Fruit fly (Drosophila melanogaster) whole organism, embryonic: ENCODE measurements around the gene CG42673.

Source experiments
- B-H1 ChIP-seq: fragments of 200-800 bp; sonication (Bioruptor generic); IDR thresholded peaks from 3 replicates; pipeline ENCODE4 v1.3.6; 2022; ENCODE audit warnings: missing biosample characterization, missing genetic modification characterization
- BEAF-32 ChIP-seq: fragments of 200-800 bp; sonication (Bioruptor generic); optimal IDR thresholded peaks from 3 replicates; lab custom pipeline; 2017; ENCODE audit warnings: missing biosample characterization, missing genetic modification characterization, mild to moderate bottlenecking, moderate library complexity, missing genetic modification reagents
- CG1024 ChIP-seq: fragments of 200-800 bp; sonication (Bioruptor generic); IDR thresholded peaks from 2 replicates; pipeline ENCODE4 v1.3.6; 2022; ENCODE audit warnings: missing biosample characterization, missing genetic modification characterization
- CG11093 ChIP-seq: fragments of 200-800 bp; sonication (Bioruptor generic); IDR thresholded peaks from 3 replicates; pipeline ENCODE4 v1.3.6; 2022; ENCODE audit warnings: missing biosample characterization, missing genetic modification characterization
- CG13624 ChIP-seq: fragments of 200-800 bp; sonication (Bioruptor generic); optimal IDR thresholded peaks from 2 replicates; lab custom pipeline; 2016; ENCODE audit warnings: missing biosample characterization, missing genetic modification characterization
- CG14860 ChIP-seq: fragments of 200-800 bp; sonication (Bioruptor generic); IDR thresholded peaks from 3 replicates; pipeline ENCODE4 v1.3.6; 2022; ENCODE audit warnings: missing biosample characterization, missing genetic modification characterization; ENCODE audit not compliant: partially characterized antibody
- CG15073 ChIP-seq: fragments of 200-800 bp; sonication (Bioruptor generic); optimal IDR thresholded peaks from 2 replicates; lab custom pipeline; 2016; ENCODE audit warnings: missing biosample characterization, missing genetic modification characterization
- CG17829 ChIP-seq: fragments of 200-800 bp; optimal IDR thresholded peaks from 2 replicates; lab custom pipeline; 2019; ENCODE audit warnings: missing biosample characterization, mild to moderate bottlenecking, missing genetic modification characterization, moderate library complexity
- CG18764 ChIP-seq: fragments of 200-800 bp; sonication (Bioruptor generic); optimal IDR thresholded peaks from 3 replicates; lab custom pipeline; 2016; ENCODE audit warnings: missing biosample characterization, missing genetic modification characterization
- CG2712 ChIP-seq: fragments of 200-800 bp; optimal IDR thresholded peaks from 3 replicates; lab custom pipeline; 2019; ENCODE audit warnings: missing biosample characterization, mild to moderate bottlenecking, missing genetic modification characterization, moderate library complexity
- CG3726 ChIP-seq: fragments of 200-800 bp; sonication (Bioruptor generic); IDR thresholded peaks from 3 replicates; pipeline ENCODE4, ENCODE4 v1.3.6; 2022; ENCODE audit warnings: missing biosample characterization, missing genetic modification characterization
- CG4328 ChIP-seq: fragments of 200-800 bp; sonication (Bioruptor generic); optimal IDR thresholded peaks from 3 replicates; lab custom pipeline; 2017; ENCODE audit warnings: missing biosample characterization, missing genetic modification reagents, missing genetic modification characterization
- CG6254 ChIP-seq: fragments of 200-800 bp; sonication (Bioruptor generic); optimal IDR thresholded peaks from 3 replicates; lab custom pipeline; 2017; ENCODE audit warnings: mild to moderate bottlenecking, missing biosample characterization, missing genetic modification reagents, missing genetic modification characterization
- CG7928 ChIP-seq: fragments of 200-800 bp; sonication (Bioruptor generic); optimal IDR thresholded peaks from 2 replicates; lab custom pipeline; 2017; ENCODE audit warnings: missing biosample characterization, mild to moderate bottlenecking, missing genetic modification characterization
- CG8290 ChIP-seq, 3 experiments: fragments of 200-800 bp; sonication (Bioruptor generic); optimal IDR thresholded peaks; 2 replicates each; lab custom pipeline; 2016 to 2019; ENCODE audit warnings: missing biosample characterization in 3 of 3, missing genetic modification characterization in 3 of 3, mild to moderate bottlenecking in 2 of 3, moderate library complexity in 1 of 3
- Dbx ChIP-seq: fragments of 200-800 bp; sonication (Bioruptor generic); IDR thresholded peaks from 3 replicates; pipeline ENCODE4 v1.3.6; 2022; ENCODE audit warnings: missing biosample characterization, missing genetic modification characterization
- Dek ChIP-seq: fragments of 200-800 bp; sonication (Bioruptor generic); optimal IDR thresholded peaks from 3 replicates; lab custom pipeline; 2019; ENCODE audit warnings: missing biosample characterization, mild to moderate bottlenecking, missing genetic modification characterization, moderate library complexity
- Dll ChIP-seq: fragments of 200-800 bp; sonication (Bioruptor generic); IDR thresholded peaks from 4 replicates; pipeline ENCODE4 v1.3.6; 2022; ENCODE audit warnings: missing biosample characterization, missing genetic modification characterization; ENCODE audit not compliant: partially characterized antibody
- Dp ChIP-seq: fragments of 200-800 bp; sonication (Bioruptor generic); optimal IDR thresholded peaks from 2 replicates; lab custom pipeline; 2018; ENCODE audit warnings: missing biosample characterization, mild to moderate bottlenecking, missing genetic modification characterization, moderate library complexity
- Drgx ChIP-seq: fragments of 200-800 bp; sonication (Bioruptor generic); IDR thresholded peaks from 2 replicates; pipeline ENCODE4 v1.3.6; 2022; ENCODE audit warnings: missing biosample characterization, missing genetic modification characterization
- E2f1 ChIP-seq: fragments of 200-800 bp; sonication (Bioruptor generic); IDR thresholded peaks from 2 replicates; pipeline ENCODE4 v1.3.6; 2022; ENCODE audit warnings: missing biosample characterization, missing genetic modification characterization
- Eip74EF ChIP-seq, 2 experiments: fragments of 200-800 bp in 1 of 2; fragments of >200 bp in 1 of 2; sonication (Bioruptor generic) in 1 of 2; optimal IDR thresholded peaks; 2 replicates each; lab custom pipeline; 2017 to 2019; ENCODE audit warnings: missing biosample characterization in 2 of 2, missing genetic modification characterization in 2 of 2, mild to moderate bottlenecking in 1 of 2, moderate library complexity in 1 of 2
- PHDP ChIP-seq: fragments of 200-800 bp; sonication (Bioruptor generic); optimal IDR thresholded peaks from 3 replicates; lab custom pipeline; 2018; ENCODE audit warnings: missing biosample characterization, mild to moderate bottlenecking, missing genetic modification characterization, moderate library complexity
- Rx ChIP-seq: fragments of 200-800 bp; sonication (Bioruptor generic); IDR thresholded peaks from 2 replicates; pipeline ENCODE4 v1.3.6; 2022; ENCODE audit warnings: missing biosample characterization, missing genetic modification characterization
- Ssrp ChIP-seq: fragments of 200-800 bp; sonication (Bioruptor generic); optimal IDR thresholded peaks from 2 replicates; lab custom pipeline; 2018; ENCODE audit warnings: missing biosample characterization, mild to moderate bottlenecking, missing genetic modification characterization, moderate library complexity
- Vsx1 ChIP-seq: fragments of 200-800 bp; sonication (Bioruptor generic); optimal IDR thresholded peaks from 2 replicates; lab custom pipeline; 2017; ENCODE audit warnings: missing biosample characterization, mild to moderate bottlenecking, missing genetic modification characterization, missing genetic modification reagents
- bsh ChIP-seq, 2 experiments: fragments of 200-800 bp; sonication (Bioruptor generic); optimal IDR thresholded peaks; 2 replicates each; lab custom pipeline; 2017 to 2018; ENCODE audit warnings: mild to moderate bottlenecking in 2 of 2, missing biosample characterization in 2 of 2, missing genetic modification characterization in 2 of 2, moderate library complexity in 1 of 2
- cg ChIP-seq: fragments of 200-800 bp; sonication (Bioruptor generic); optimal IDR thresholded peaks from 3 replicates; lab custom pipeline; 2019; ENCODE audit warnings: missing biosample characterization, mild to moderate bottlenecking, missing genetic modification characterization, moderate library complexity
- cwo ChIP-seq: fragments of 200-800 bp; sonication (Bioruptor generic); optimal IDR thresholded peaks from 3 replicates; lab custom pipeline; 2017; ENCODE audit warnings: missing biosample characterization, missing genetic modification characterization, mild to moderate bottlenecking, moderate library complexity, missing genetic modification reagents
- dimm ChIP-seq: fragments of 200-800 bp; sonication (Bioruptor generic); IDR thresholded peaks from 2 replicates; pipeline ENCODE4 v1.3.6; 2022; ENCODE audit warnings: missing biosample characterization, missing genetic modification characterization
- dpn ChIP-seq, 2 experiments: fragments of 200-800 bp; sonication (Bioruptor generic); optimal IDR thresholded peaks; 3 replicates each; lab custom pipeline; 2016; ENCODE audit warnings: missing biosample characterization in 2 of 2, missing genetic modification characterization in 2 of 2
- ems ChIP-seq: fragments of 200-800 bp; sonication (Bioruptor generic); optimal IDR thresholded peaks from 3 replicates; lab custom pipeline; 2016; ENCODE audit warnings: missing biosample characterization, missing genetic modification characterization
- esg ChIP-seq: fragments of 200-800 bp; sonication (Bioruptor generic); conservative IDR thresholded peaks from 2 replicates; pipeline ENCODE4 v1.3.6; 2022; ENCODE audit warnings: missing biosample characterization, missing genetic modification characterization
- grau ChIP-seq: fragments of 200-800 bp; optimal IDR thresholded peaks from 3 replicates; lab custom pipeline; 2019; ENCODE audit warnings: missing biosample characterization, mild to moderate bottlenecking, missing genetic modification characterization, moderate library complexity
- ham ChIP-seq: fragments of 200-800 bp; sonication (Bioruptor generic); IDR thresholded peaks from 2 replicates; pipeline ENCODE4 v1.3.6; 2022; ENCODE audit warnings: missing biosample characterization, missing genetic modification characterization
- hth ChIP-seq: fragments of >200 bp; optimal IDR thresholded peaks from 2 replicates; lab custom pipeline; 2017; ENCODE audit warnings: inconsistent platforms
- ind ChIP-seq: fragments of 200-800 bp; sonication (Bioruptor generic); optimal IDR thresholded peaks from 3 replicates; lab custom pipeline; 2016; ENCODE audit warnings: missing biosample characterization, missing genetic modification characterization
- kni ChIP-seq: fragments of 200-800 bp; sonication (Bioruptor generic); optimal IDR thresholded peaks from 3 replicates; lab custom pipeline; 2017; ENCODE audit warnings: mild to moderate bottlenecking, missing biosample characterization, missing genetic modification reagents, missing genetic modification characterization
- lilli ChIP-seq: fragments of 200-800 bp; sonication (Bioruptor generic); optimal IDR thresholded peaks from 3 replicates; lab custom pipeline; 2016; ENCODE audit warnings: missing biosample characterization, missing genetic modification characterization
- mld ChIP-seq: fragments of 200-800 bp; sonication (Bioruptor generic); IDR thresholded peaks from 3 replicates; pipeline ENCODE4 v1.3.6; 2022; ENCODE audit warnings: missing biosample characterization, missing genetic modification characterization; ENCODE audit not compliant: partially characterized antibody
- nerfin-2 ChIP-seq: fragments of 200-800 bp; sonication (Bioruptor generic); IDR thresholded peaks from 2 replicates; pipeline ENCODE4 v1.3.6; 2022; ENCODE audit warnings: missing biosample characterization, missing genetic modification characterization; ENCODE audit not compliant: partially characterized antibody
- nmo ChIP-seq: fragments of 200-800 bp; sonication (Bioruptor generic); optimal IDR thresholded peaks from 2 replicates; lab custom pipeline; 2018; ENCODE audit warnings: missing biosample characterization, mild to moderate bottlenecking, missing genetic modification characterization, moderate library complexity
- prd ChIP-seq, 3 experiments: fragments of >200 bp in 2 of 3; fragments of 200-800 bp in 1 of 3; sonication (Bioruptor generic) in 1 of 3; optimal IDR thresholded peaks in 2 of 3; IDR thresholded peaks in 1 of 3; 2 replicates in 2 of 3; 3 replicates in 1 of 3; pipeline versions ENCODE4 v1.3.6 to Lab custom; 2017 to 2022; ENCODE audit warnings: missing biosample characterization in 1 of 3, missing genetic modification characterization in 1 of 3
- rib ChIP-seq: fragments of 200-800 bp; sonication (Bioruptor generic); IDR thresholded peaks from 2 replicates; pipeline ENCODE4 v1.3.6; 2022; ENCODE audit warnings: missing biosample characterization, missing genetic modification characterization
- row ChIP-seq: fragments of 200-800 bp; sonication (Bioruptor generic); IDR thresholded peaks from 3 replicates; pipeline ENCODE4 v1.3.6; 2022; ENCODE audit warnings: missing biosample characterization, missing genetic modification characterization
- sens ChIP-seq: fragments of 200-800 bp; sonication (Bioruptor generic); peaks from one replicate; lab custom pipeline; 2016; ENCODE audit warnings: missing biosample characterization, missing genetic modification characterization
- sr ChIP-seq: fragments of 200-800 bp; sonication (Bioruptor generic); IDR thresholded peaks from 3 replicates; pipeline ENCODE4 v1.3.6; 2022; ENCODE audit warnings: missing biosample characterization, missing genetic modification characterization
- twi ChIP-seq: fragments of 200-800 bp; optimal IDR thresholded peaks from 2 replicates; lab custom pipeline; 2019; ENCODE audit warnings: missing biosample characterization, mild to moderate bottlenecking, missing genetic modification characterization, moderate library complexity
- yki ChIP-seq: fragments of >200 bp; optimal IDR thresholded peaks from 3 replicates; lab custom pipeline; 2018

Gene CG42673

dm6 chr3L:9552190-9552809 lies 5.3 kb downstream of the CG42673 start:
- no peak for TF ChIP-seq Dbx (GFP tag; lab: Robert Waterston, UW)
- no peak for TF ChIP-seq twi (tag; lab: Kevin White, UChicago)
- TF ChIP-seq nmo (GFP tag; lab: Kevin White, UChicago): peak; percentile 19
- no peak for TF ChIP-seq CG15073 (GFP tag; lab: Kevin White, UChicago)
- TF ChIP-seq Eip74EF (GFP tag; optimal IDR thresholded peaks at IDR 0.05; lab: Kevin White, UChicago): peak in 1 of 2 experiments; percentile 19
- TF ChIP-seq CG8290 (GFP tag; optimal IDR thresholded peaks at IDR 0.05; lab: Kevin White, UChicago): no peak
- TF ChIP-seq CG8290 (tag; optimal IDR thresholded peaks at IDR 0.05; lab: Kevin White, UChicago): peak in 1 of 2 experiments; percentile 36
- TF ChIP-seq prd (optimal IDR thresholded peaks at IDR 0.05; lab: Kevin White, UChicago): no peak
- TF ChIP-seq prd (GFP tag; IDR thresholded peaks at IDR 0.05; lab: Robert Waterston, UW): peak; percentile 38; the same call in 1 of the 3 replicates
- no peak for TF ChIP-seq Rx (GFP tag; lab: Robert Waterston, UW)
- peak in 1 of 2 experiments; percentile 22 for TF ChIP-seq bsh (GFP tag; optimal IDR thresholded peaks at IDR 0.05; lab: Kevin White, UChicago)
- TF ChIP-seq E2f1: peak; percentile 42
- TF ChIP-seq grau (tag; lab: Kevin White, UChicago): peak; percentile 74
- no peak for TF ChIP-seq ems
- TF ChIP-seq hth (lab: Kevin White, UChicago): no peak
- no peak for TF ChIP-seq lilli (GFP tag; lab: Kevin White, UChicago)
- TF ChIP-seq ham (GFP tag; lab: Robert Waterston, UW): no peak
- TF ChIP-seq Ssrp (tag; lab: Kevin White, UChicago): no peak
- no peak for TF ChIP-seq rib (GFP tag; lab: Robert Waterston, UW)
- TF ChIP-seq CG4328: no peak
- peak; percentile 69 for TF ChIP-seq sens
- TF ChIP-seq Dek (tag; lab: Kevin White, UChicago): no peak
- TF ChIP-seq CG14860: no peak
- no peak for TF ChIP-seq kni (GFP tag; lab: Kevin White, UChicago)
- no peak for TF ChIP-seq BEAF-32 (GFP tag; lab: Kevin White, UChicago)
- TF ChIP-seq yki: no peak
- TF ChIP-seq CG11093 (GFP tag; lab: Robert Waterston, UW): no peak
- no peak for TF ChIP-seq dpn (GFP tag; optimal IDR thresholded peaks at IDR 0.05; lab: Kevin White, UChicago)
- no peak for TF ChIP-seq mld (GFP tag; lab: Robert Waterston, UW)
- peak; percentile 6 for TF ChIP-seq ind
- no peak for TF ChIP-seq CG13624
- TF ChIP-seq row: peak; percentile 34; the same call in 1 of the 3 replicates
- TF ChIP-seq CG3726 (GFP tag; lab: Robert Waterston, UW): no peak
- TF ChIP-seq CG7928 (GFP tag; lab: Kevin White, UChicago): no peak
- no peak for TF ChIP-seq CG6254 (GFP tag; lab: Kevin White, UChicago)
- no peak for TF ChIP-seq CG17829 (tag; lab: Kevin White, UChicago)
- no peak for TF ChIP-seq Dp (GFP tag; lab: Kevin White, UChicago)
- TF ChIP-seq Drgx: no peak
- no peak for TF ChIP-seq sr (GFP tag; lab: Robert Waterston, UW)
- TF ChIP-seq Vsx1 (GFP tag; lab: Kevin White, UChicago): no peak
- no peak for TF ChIP-seq nerfin-2
- peak; percentile 21 for TF ChIP-seq PHDP (tag; lab: Kevin White, UChicago)
- no peak for TF ChIP-seq dimm (GFP tag; lab: Robert Waterston, UW)
- TF ChIP-seq cwo (GFP tag; lab: Kevin White, UChicago): peak; percentile 66
- no peak for TF ChIP-seq CG2712
- TF ChIP-seq cg (GFP tag; lab: Kevin White, UChicago): no peak
- no peak for TF ChIP-seq Dll
- TF ChIP-seq CG18764: no peak
- TF ChIP-seq B-H1 (GFP tag; lab: Robert Waterston, UW): no peak
- no peak for TF ChIP-seq CG1024 (GFP tag; lab: Robert Waterston, UW)
- peak; percentile 27; the same call in 1 of the 2 replicates for TF ChIP-seq esg (GFP tag; lab: Robert Waterston, UW)
